Fruit fly (Drosophila melanogaster) whole organism, embryonic: ENCODE measurements around the gene CG1575.

Source experiments
- BtbVII ChIP-seq: fragments of 200-800 bp; sonication (Bioruptor generic); optimal IDR thresholded peaks from 3 replicates; lab custom pipeline; 2017; ENCODE audit warnings: missing biosample characterization, mild to moderate bottlenecking, missing genetic modification characterization
- CG10267 ChIP-seq: fragments of 200-800 bp; sonication (Bioruptor generic); optimal IDR thresholded peaks from 2 replicates; lab custom pipeline; 2018; ENCODE audit warnings: missing biosample characterization, mild to moderate bottlenecking, missing genetic modification characterization, moderate library complexity
- CG12104 ChIP-seq: fragments of 200-800 bp; sonication (Bioruptor generic); optimal IDR thresholded peaks from 3 replicates; lab custom pipeline; 2016; ENCODE audit warnings: missing biosample characterization, missing genetic modification characterization
- CG1233 ChIP-seq: fragments of 200-800 bp; sonication (Bioruptor generic); optimal IDR thresholded peaks from 4 replicates; lab custom pipeline; 2018; ENCODE audit warnings: missing biosample characterization, mild to moderate bottlenecking, missing genetic modification characterization
- CG12659 ChIP-seq: fragments of 200-800 bp; sonication (Bioruptor generic); optimal IDR thresholded peaks from 3 replicates; lab custom pipeline; 2017; ENCODE audit warnings: mild to moderate bottlenecking, missing biosample characterization, missing genetic modification reagents, missing genetic modification characterization
- CG13287 ChIP-seq: fragments of 200-800 bp; sonication (Bioruptor generic); IDR thresholded peaks from 2 replicates; pipeline ENCODE4 v1.3.6; 2022; ENCODE audit warnings: missing biosample characterization, missing genetic modification characterization; ENCODE audit not compliant: partially characterized antibody
- CG14710 ChIP-seq: fragments of 200-800 bp; sonication (Bioruptor generic); optimal IDR thresholded peaks from 3 replicates; lab custom pipeline; 2019; ENCODE audit warnings: missing biosample characterization, mild to moderate bottlenecking, missing genetic modification characterization, moderate library complexity
- CG1529 ChIP-seq: fragments of 200-800 bp; sonication (Bioruptor generic); optimal IDR thresholded peaks from 3 replicates; lab custom pipeline; 2018; ENCODE audit warnings: missing biosample characterization, missing genetic modification characterization
- CG17568 ChIP-seq: fragments of 200-800 bp; sonication (Bioruptor generic); optimal IDR thresholded peaks from 2 replicates; lab custom pipeline; 2018; ENCODE audit warnings: missing biosample characterization, mild to moderate bottlenecking, missing genetic modification characterization, moderate library complexity
- CG17829 ChIP-seq: fragments of 200-800 bp; optimal IDR thresholded peaks from 2 replicates; lab custom pipeline; 2019; ENCODE audit warnings: missing biosample characterization, mild to moderate bottlenecking, missing genetic modification characterization, moderate library complexity
- CG18262 ChIP-seq: fragments of 200-800 bp; optimal IDR thresholded peaks from 3 replicates; lab custom pipeline; 2019; ENCODE audit warnings: missing biosample characterization, mild to moderate bottlenecking, missing genetic modification characterization, moderate library complexity
- CG2116 ChIP-seq: fragments of 200-800 bp; sonication (Bioruptor generic); optimal IDR thresholded peaks from 3 replicates; lab custom pipeline; 2018; ENCODE audit warnings: missing biosample characterization, mild to moderate bottlenecking, missing genetic modification characterization
- CG33213 ChIP-seq: fragments of 200-800 bp; sonication (Bioruptor generic); optimal IDR thresholded peaks from 3 replicates; lab custom pipeline; 2016; ENCODE audit warnings: missing biosample characterization, missing genetic modification characterization
- CG4360 ChIP-seq: fragments of 200-800 bp; sonication (Bioruptor generic); IDR thresholded peaks from 2 replicates; pipeline ENCODE4 v1.3.6; 2022; ENCODE audit warnings: missing biosample characterization, missing genetic modification characterization
- CG8290 ChIP-seq, 3 experiments: fragments of 200-800 bp; sonication (Bioruptor generic); optimal IDR thresholded peaks; 2 replicates each; lab custom pipeline; 2016 to 2019; ENCODE audit warnings: missing biosample characterization in 3 of 3, missing genetic modification characterization in 3 of 3, mild to moderate bottlenecking in 2 of 3, moderate library complexity in 1 of 3
- CG8924 ChIP-seq: fragments of 200-800 bp; optimal IDR thresholded peaks from 3 replicates; lab custom pipeline; 2019; ENCODE audit warnings: missing biosample characterization, mild to moderate bottlenecking, missing genetic modification characterization, moderate library complexity
- CG9797 ChIP-seq: fragments of 200-800 bp; sonication (Bioruptor generic); optimal IDR thresholded peaks from 3 replicates; lab custom pipeline; 2018; ENCODE audit warnings: missing biosample characterization, mild to moderate bottlenecking, missing genetic modification characterization
- CHES-1-like ChIP-seq: fragments of 200-800 bp; sonication (Bioruptor generic); optimal IDR thresholded peaks from 2 replicates; lab custom pipeline; 2016; ENCODE audit warnings: missing biosample characterization, missing genetic modification characterization
- Dp ChIP-seq: fragments of 200-800 bp; sonication (Bioruptor generic); optimal IDR thresholded peaks from 2 replicates; lab custom pipeline; 2018; ENCODE audit warnings: missing biosample characterization, mild to moderate bottlenecking, missing genetic modification characterization, moderate library complexity
- Dref ChIP-seq: fragments of 200-800 bp; sonication (Bioruptor generic); IDR thresholded peaks from 2 replicates; pipeline ENCODE4 v1.3.6; 2022; ENCODE audit warnings: missing biosample characterization, missing genetic modification characterization
- E2f2 ChIP-seq: fragments of 200-800 bp; sonication (Bioruptor generic); IDR thresholded peaks from 2 replicates; pipeline ENCODE4 v1.3.6; 2022; ENCODE audit warnings: missing biosample characterization, missing genetic modification characterization
- Ets97D ChIP-seq: fragments of 200-800 bp; sonication (Bioruptor generic); optimal IDR thresholded peaks from 3 replicates; lab custom pipeline; 2016; ENCODE audit warnings: missing biosample characterization, missing genetic modification characterization
- HHEX ChIP-seq: fragments of 200-800 bp; sonication (Bioruptor generic); optimal IDR thresholded peaks from 3 replicates; lab custom pipeline; 2017; ENCODE audit warnings: missing biosample characterization, mild to moderate bottlenecking, missing genetic modification characterization, missing genetic modification reagents
- HmgD ChIP-seq: fragments of 200-800 bp; sonication (Bioruptor generic); optimal IDR thresholded peaks from 3 replicates; lab custom pipeline; 2016; ENCODE audit warnings: missing biosample characterization, missing genetic modification characterization
- Hmr ChIP-seq: fragments of 200-800 bp; sonication (Bioruptor generic); optimal IDR thresholded peaks from 3 replicates; lab custom pipeline; 2017; ENCODE audit warnings: mild to moderate bottlenecking, missing biosample characterization, missing genetic modification reagents, missing genetic modification characterization
- Lhr ChIP-seq: fragments of 200-800 bp; sonication (Bioruptor generic); optimal IDR thresholded peaks from 3 replicates; lab custom pipeline; 2017; ENCODE audit warnings: mild to moderate bottlenecking, missing biosample characterization, missing genetic modification reagents, missing genetic modification characterization
- MBD-R2 ChIP-seq: fragments of 200-800 bp; sonication (Bioruptor generic); IDR thresholded peaks from 2 replicates; pipeline ENCODE4 v1.3.6; 2022; ENCODE audit warnings: missing biosample characterization, missing genetic modification characterization
- Med ChIP-seq: fragments of 200-800 bp; sonication (Bioruptor generic); peaks from one replicate; lab custom pipeline; 2016; ENCODE audit warnings: missing biosample characterization, missing genetic modification characterization, mild to moderate bottlenecking, inconsistent platforms, moderate library complexity
- Myb ChIP-seq: fragments of 200-800 bp; sonication (Bioruptor generic); optimal IDR thresholded peaks from 2 replicates; lab custom pipeline; 2016; ENCODE audit warnings: missing biosample characterization, missing genetic modification characterization
- Nf-YB ChIP-seq: fragments of 200-800 bp; sonication (Bioruptor generic); optimal IDR thresholded peaks from 3 replicates; lab custom pipeline; 2019; ENCODE audit warnings: missing biosample characterization, mild to moderate bottlenecking, missing genetic modification characterization, moderate library complexity
- Pdp1 ChIP-seq, 2 experiments: fragments of 200-800 bp; sonication (Bioruptor generic); optimal IDR thresholded peaks; 3 replicates each; lab custom pipeline; 2016; ENCODE audit warnings: missing biosample characterization in 2 of 2, missing genetic modification characterization in 2 of 2, mild to moderate bottlenecking in 1 of 2, moderate library complexity in 1 of 2
- cg ChIP-seq: fragments of 200-800 bp; sonication (Bioruptor generic); optimal IDR thresholded peaks from 3 replicates; lab custom pipeline; 2019; ENCODE audit warnings: missing biosample characterization, mild to moderate bottlenecking, missing genetic modification characterization, moderate library complexity
- crp ChIP-seq, 2 experiments: fragments of 200-800 bp; sonication (Bioruptor generic); optimal IDR thresholded peaks; 2 replicates in 1 of 2; 3 replicates in 1 of 2; lab custom pipeline; 2017; ENCODE audit warnings: missing biosample characterization in 2 of 2, missing genetic modification characterization in 2 of 2, mild to moderate bottlenecking in 1 of 2, moderate library complexity in 1 of 2
- eve ChIP-seq, 2 experiments: fragments of >200 bp; optimal IDR thresholded peaks; 2 replicates each; lab custom pipeline; 2017; ENCODE audit warnings: missing biosample characterization in 2 of 2, missing genetic modification characterization in 2 of 2
- insv ChIP-seq, 2 experiments: fragments of 200-800 bp; sonication (Bioruptor generic); optimal IDR thresholded peaks; 3 replicates each; lab custom pipeline; 2016 to 2018; ENCODE audit warnings: missing biosample characterization in 2 of 2, missing genetic modification characterization in 2 of 2
- knrl ChIP-seq: fragments of 200-800 bp; sonication (Bioruptor generic); IDR thresholded peaks from 3 replicates; pipeline ENCODE4 v1.3.6; 2022; ENCODE audit warnings: missing biosample characterization, missing genetic modification characterization; ENCODE audit not compliant: partially characterized antibody
- nmo ChIP-seq: fragments of 200-800 bp; sonication (Bioruptor generic); optimal IDR thresholded peaks from 2 replicates; lab custom pipeline; 2018; ENCODE audit warnings: missing biosample characterization, mild to moderate bottlenecking, missing genetic modification characterization, moderate library complexity
- odd ChIP-seq: fragments of 200-800 bp; sonication (Bioruptor generic); optimal IDR thresholded peaks from 2 replicates; lab custom pipeline; 2017; ENCODE audit warnings: missing biosample characterization, mild to moderate bottlenecking, missing genetic modification characterization
- otp ChIP-seq: fragments of 200-800 bp; sonication (Bioruptor generic); IDR thresholded peaks from 3 replicates; pipeline ENCODE4, ENCODE4 v1.3.6; 2022; ENCODE audit warnings: missing biosample characterization, missing genetic modification characterization
- pfk ChIP-seq: fragments of 200-800 bp; sonication (Bioruptor generic); optimal IDR thresholded peaks from 2 replicates; lab custom pipeline; 2018; ENCODE audit warnings: missing biosample characterization, mild to moderate bottlenecking, missing genetic modification characterization, moderate library complexity
- phol ChIP-seq: fragments of 200-800 bp; sonication (Bioruptor generic); optimal IDR thresholded peaks from 3 replicates; lab custom pipeline; 2018; ENCODE audit warnings: missing biosample characterization, mild to moderate bottlenecking, missing genetic modification characterization, moderate library complexity
- pita ChIP-seq: fragments of 200-800 bp; sonication (Bioruptor generic); optimal IDR thresholded peaks from 2 replicates; lab custom pipeline; 2017; ENCODE audit warnings: missing biosample characterization, mild to moderate bottlenecking, missing genetic modification characterization
- pzg ChIP-seq: fragments of 200-800 bp; sonication (Bioruptor generic); optimal IDR thresholded peaks from 3 replicates; lab custom pipeline; 2018; ENCODE audit warnings: missing biosample characterization, mild to moderate bottlenecking, missing genetic modification characterization, moderate library complexity
- sens ChIP-seq: fragments of 200-800 bp; sonication (Bioruptor generic); peaks from one replicate; lab custom pipeline; 2016; ENCODE audit warnings: missing biosample characterization, missing genetic modification characterization
- sqz ChIP-seq: fragments of 200-800 bp; sonication (Bioruptor generic); optimal IDR thresholded peaks from 3 replicates; lab custom pipeline; 2018; ENCODE audit warnings: missing biosample characterization, mild to moderate bottlenecking, missing genetic modification characterization
- tup ChIP-seq: fragments of 200-800 bp; sonication (Bioruptor generic); optimal IDR thresholded peaks from 2 replicates; lab custom pipeline; 2016; ENCODE audit warnings: missing biosample characterization, mild to moderate bottlenecking, missing genetic modification characterization, moderate library complexity
- wek ChIP-seq: fragments of 200-800 bp; sonication (Bioruptor generic); optimal IDR thresholded peaks from 3 replicates; lab custom pipeline; 2018; ENCODE audit warnings: missing biosample characterization, mild to moderate bottlenecking, missing genetic modification characterization, moderate library complexity
- zf30C ChIP-seq: fragments of 200-800 bp; sonication (Bioruptor generic); optimal IDR thresholded peaks from 3 replicates; lab custom pipeline; 2018; ENCODE audit warnings: missing biosample characterization, mild to moderate bottlenecking, missing genetic modification characterization

CG1575 gene

DNA sequence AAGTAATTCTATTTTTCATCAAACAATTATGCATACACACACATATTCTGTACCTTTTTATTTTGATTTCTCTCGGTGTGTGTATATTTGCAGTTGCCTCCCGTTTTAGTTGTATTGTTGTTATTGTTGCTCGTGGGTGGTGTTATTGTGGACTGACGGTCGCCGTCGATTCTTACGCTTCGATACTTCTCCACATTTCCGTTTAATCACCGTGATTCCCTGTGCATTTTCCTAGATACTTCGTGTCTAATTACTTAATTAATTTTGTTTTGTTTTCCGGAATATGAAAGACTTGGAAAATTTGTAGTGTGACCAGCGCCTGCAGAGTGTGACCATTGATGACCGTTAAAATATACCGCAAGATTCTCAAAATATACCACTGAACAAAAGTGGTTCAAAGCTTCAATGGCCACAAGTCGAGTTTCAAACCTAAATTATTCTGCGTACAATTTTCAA is 23.1 kb upstream of the CG1575 start, which contains the start of gene UbcE2H (continued):
- TF ChIP-seq cg, result peak; percentile 54
- peak; percentile 72 for TF ChIP-seq Lhr (GFP tag; lab: Kevin White, UChicago)
- TF ChIP-seq Hmr, result peak; percentile 19
- peak; percentile 41 for TF ChIP-seq CG12659
- no peak for TF ChIP-seq CHES-1-like (GFP tag; lab: Kevin White, UChicago)
- peak in 1 of 2 experiments; percentile 39 for TF ChIP-seq Pdp1 (GFP tag; optimal IDR thresholded peaks at IDR 0.05; lab: Kevin White, UChicago)
- TF ChIP-seq phol (tag; lab: Kevin White, UChicago), result peak; percentile 33
- no peak for TF ChIP-seq CG12104 (GFP tag; lab: Kevin White, UChicago)
- TF ChIP-seq pzg (GFP tag; lab: Kevin White, UChicago), result peak; percentile 91
- TF ChIP-seq CG4360 (GFP tag; lab: Robert Waterston, UW), result no peak
- peak; percentile 70 for TF ChIP-seq pita (GFP tag; lab: Kevin White, UChicago)
- peak; percentile 29 for TF ChIP-seq CG1233 (GFP tag; lab: Kevin White, UChicago)
- no peak for TF ChIP-seq Nf-YB (GFP tag; lab: Kevin White, UChicago)
- TF ChIP-seq CG9797, result peak; percentile 92
- TF ChIP-seq CG2116 (GFP tag; lab: Kevin White, UChicago), result peak; percentile 58
- peak; percentile 6 for TF ChIP-seq BtbVII
- TF ChIP-seq otp (GFP tag; lab: Robert Waterston, UW), result no peak
- TF ChIP-seq HHEX (GFP tag; lab: Kevin White, UChicago), result peak; percentile 27
- TF ChIP-seq CG14710, result peak; percentile 37
- TF ChIP-seq sens, result peak; percentile 65
- TF ChIP-seq crp (GFP tag; optimal IDR thresholded peaks at IDR 0.05; lab: Kevin White, UChicago), result peak in 1 of 2 experiments; percentile 15
- no peak for TF ChIP-seq CG8290 (GFP tag; optimal IDR thresholded peaks at IDR 0.05; lab: Kevin White, UChicago)
- TF ChIP-seq CG8290 (tag; optimal IDR thresholded peaks at IDR 0.05; lab: Kevin White, UChicago), result peak in 1 of 2 experiments; percentile 52
- TF ChIP-seq HmgD (GFP tag; lab: Kevin White, UChicago), result peak; percentile 27
- TF ChIP-seq MBD-R2, result peak; percentile 35; the same call in 1 of the 2 replicates
- no peak for TF ChIP-seq odd (GFP tag; lab: Kevin White, UChicago)
- peak; percentile 82 for TF ChIP-seq E2f2 (GFP tag; lab: Robert Waterston, UW)
- TF ChIP-seq Myb (GFP tag; lab: Kevin White, UChicago), result peak; percentile 98
- TF ChIP-seq CG33213 (GFP tag; lab: Kevin White, UChicago), result peak; percentile 47
- no peak for TF ChIP-seq CG18262 (tag; lab: Kevin White, UChicago)
- no peak for TF ChIP-seq wek (GFP tag; lab: Kevin White, UChicago)
- TF ChIP-seq Dp (GFP tag; lab: Kevin White, UChicago), result peak; percentile 77
- TF ChIP-seq Ets97D, result peak; percentile 91
- peak in 1 of 2 experiments; percentile 7 for TF ChIP-seq insv (GFP tag; optimal IDR thresholded peaks at IDR 0.05; lab: Kevin White, UChicago)
- peak; percentile 6 for TF ChIP-seq CG8924
- peak; percentile 29 for TF ChIP-seq CG10267 (tag; lab: Kevin White, UChicago)
- peak; percentile 14 for TF ChIP-seq CG17568 (GFP tag; lab: Kevin White, UChicago)
- TF ChIP-seq CG1529 (GFP tag; lab: Kevin White, UChicago), result peak; percentile 8
- TF ChIP-seq pfk (GFP tag; lab: Kevin White, UChicago), result no peak
- peak; percentile 31 for TF ChIP-seq sqz (GFP tag; lab: Kevin White, UChicago)
- no peak for TF ChIP-seq CG13287 (GFP tag; lab: Robert Waterston, UW)
- peak; percentile 27 for TF ChIP-seq zf30C (GFP tag; lab: Kevin White, UChicago)
- TF ChIP-seq tup (GFP tag; lab: Kevin White, UChicago), result no peak
- TF ChIP-seq nmo (GFP tag; lab: Kevin White, UChicago), result peak; percentile 1
- peak; percentile 19; the same call in 1 of the 3 replicates for TF ChIP-seq knrl (GFP tag; lab: Robert Waterston, UW)
- peak; percentile 46; the same call in 1 of the 2 replicates for TF ChIP-seq Dref (GFP tag; lab: Robert Waterston, UW)
- peak; percentile 68 for TF ChIP-seq Med (GFP tag; lab: Kevin White, UChicago)
- TF ChIP-seq eve (GFP tag; optimal IDR thresholded peaks at IDR 0.05; lab: Kevin White, UChicago), result peak in 1 of 2 experiments; percentile 19
- TF ChIP-seq CG17829 (tag; lab: Kevin White, UChicago), result peak; percentile 5
